Fruit fly (Drosophila melanogaster): ENCODE measurements around the gene Drsl1.

DNA sequence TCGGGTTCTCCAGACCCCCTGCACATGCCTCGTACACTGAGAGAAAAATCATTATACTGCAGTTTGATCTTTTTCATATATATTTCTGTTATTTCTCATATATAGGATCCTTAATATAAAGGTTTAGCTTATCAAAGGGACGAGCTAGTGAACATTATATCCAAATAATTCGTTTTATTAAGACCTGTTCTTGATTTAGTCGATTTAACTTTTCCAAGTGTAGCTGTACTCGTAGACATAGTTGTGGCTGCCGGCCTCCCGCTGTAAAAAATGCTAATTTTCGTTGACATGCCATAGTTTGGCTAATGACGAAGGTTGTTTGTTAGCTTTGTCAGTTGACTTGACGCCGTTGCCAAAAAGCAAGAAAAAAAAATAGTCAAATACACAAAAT is 46.9 kb upstream of the Drsl1 start:
- TF ChIP-seq CG4496 (GFP tag; IDR thresholded peaks at IDR 0.05) (peak; percentile 83), CG32121 (GFP tag; IDR thresholded peaks at IDR 0.05) (peak; percentile 56), CG8159 (tag; optimal IDR thresholded peaks at IDR 0.05) (peak; percentile 69), CG14655 (GFP tag; optimal IDR thresholded peaks at IDR 0.05) (peak; percentile 65), Ets98B (GFP tag; IDR thresholded peaks at IDR 0.05) (peak; percentile 72), Pif1A (GFP tag; optimal IDR thresholded peaks at IDR 0.05) (peak; percentile 34)
